Worm (Caenorhabditis elegans) whole organism, L3 larva: ENCODE measurements around the gene F27B10.1.

Source experiments
- ama-1 ChIP-seq: fragments of 150-350 bp; optimal IDR thresholded peaks from 2 replicates; lab custom pipeline; 2018
- ceh-16 ChIP-seq: sonication (generic microtip); optimal IDR thresholded peaks from 2 replicates; lab custom pipeline; 2017; ENCODE audit warnings: missing biosample characterization, missing genetic modification characterization
- ceh-28 ChIP-seq: fragments of 150-350 bp; optimal IDR thresholded peaks from 2 replicates; lab custom pipeline; 2014; ENCODE audit warnings: missing biosample characterization, missing genetic modification reagents, missing genetic modification characterization
- elt-1 ChIP-seq: fragments of 150-350 bp; optimal IDR thresholded peaks from 2 replicates; lab custom pipeline; 2014; ENCODE audit warnings: missing biosample characterization, missing genetic modification characterization
- nhr-237 ChIP-seq: fragments of 150-350 bp; optimal IDR thresholded peaks from 2 replicates; lab custom pipeline; 2014; ENCODE audit warnings: missing biosample characterization, missing genetic modification characterization
- nhr-25 ChIP-seq: sonication (generic microtip); optimal IDR thresholded peaks from 2 replicates; lab custom pipeline; 2017; ENCODE audit warnings: missing biosample characterization, missing genetic modification characterization
- nhr-76 ChIP-seq: fragments of 150-350 bp; sonication (generic microtip); optimal IDR thresholded peaks from 5 replicates; lab custom pipeline; 2014; ENCODE audit warnings: missing biosample characterization, missing genetic modification characterization
- skn-1 ChIP-seq: fragments of 150-350 bp; optimal IDR thresholded peaks from 2 replicates; lab custom pipeline; 2014; ENCODE audit warnings: missing biosample characterization, missing genetic modification characterization
- ztf-11 ChIP-seq: fragments of 150-350 bp; optimal IDR thresholded peaks from 2 replicates; lab custom pipeline; 2014; ENCODE audit warnings: missing biosample characterization, missing genetic modification characterization
- ztf-4 ChIP-seq: fragments of 150-350 bp; optimal IDR thresholded peaks from 2 replicates; lab custom pipeline; 2014; ENCODE audit warnings: missing biosample characterization, missing genetic modification characterization

DNA sequence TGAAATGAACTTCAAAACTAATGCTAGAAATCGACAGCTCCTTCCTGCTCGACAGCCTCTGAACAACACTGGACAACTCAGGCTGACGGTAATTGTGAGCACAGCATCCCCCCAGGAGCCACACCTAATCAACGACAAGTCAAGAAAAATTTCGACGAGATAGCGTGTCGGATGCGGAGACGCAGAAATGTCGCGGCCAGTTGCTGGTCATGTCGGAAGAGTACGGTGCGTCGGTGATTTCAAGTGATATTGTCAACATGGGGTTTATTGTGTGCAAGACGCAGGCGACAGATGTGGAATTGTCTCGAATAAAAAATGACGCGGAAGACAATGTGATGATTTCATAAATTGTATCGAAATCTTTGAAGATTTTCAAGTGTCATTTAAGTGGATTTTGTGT is 35.9 kb upstream of the F27B10.1 start, which contains the start of gene twk-11:
- TF ChIP-seq skn-1 (tag; lab: Kevin White, UChicago) (no peak), nhr-76 (tag; lab: Kevin White, UChicago) (no peak), ztf-4 (tag; lab: Kevin White, UChicago) (no peak), ztf-11 (no peak), nhr-237 (tag; lab: Kevin White, UChicago) (no peak), ceh-28 (tag; lab: Kevin White, UChicago) (no peak), elt-1 (tag; lab: Kevin White, UChicago) (no peak), ceh-16 (tag; lab: Kevin White, UChicago) (no peak), nhr-25 (tag; lab: Kevin White, UChicago) (no peak), ama-1 (lab: Kevin White, UChicago) (no peak)
